Fruit fly (Drosophila melanogaster): Measurements from ENCODE around the gene Art6.

Art6 gene

DNA sequence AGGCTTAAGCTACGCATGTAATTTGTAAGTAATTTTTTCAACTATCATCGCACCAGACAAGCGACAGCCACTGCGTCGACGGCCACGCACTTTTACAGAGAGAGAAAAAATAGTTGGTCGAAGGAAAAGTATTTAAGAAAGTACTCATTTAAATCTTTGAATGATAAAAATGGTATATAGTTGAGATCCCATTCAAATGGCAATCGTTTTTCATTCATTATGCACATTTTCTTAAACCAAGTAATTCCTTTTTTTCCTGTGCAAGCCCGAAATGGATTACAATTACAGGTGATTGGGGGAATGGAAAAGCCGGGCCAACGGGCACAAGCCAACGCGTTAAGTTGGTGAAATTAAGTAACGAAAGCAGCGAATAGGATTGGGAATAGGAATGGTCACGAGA lies 6.7 kb upstream of the Art6 start (continued):
- TF ChIP-seq phol (tag; optimal IDR thresholded peaks at IDR 0.05) (peak; percentile 35), sug (tag; optimal IDR thresholded peaks at IDR 0.05) (no peak), pros (GFP tag; optimal IDR thresholded peaks at IDR 0.05) (no peak), Hmx (GFP tag; optimal IDR thresholded peaks at IDR 0.05) (no peak), Max (GFP tag; optimal IDR thresholded peaks at IDR 0.05) (no peak), bigmax (GFP tag; optimal IDR thresholded peaks at IDR 0.05) (no peak), vfl (GFP tag; optimal IDR thresholded peaks at IDR 0.05) (no peak), pfk (GFP tag; optimal IDR thresholded peaks at IDR 0.05) (no peak), odd (GFP tag; optimal IDR thresholded peaks at IDR 0.05) (no peak), Tbp (GFP tag; optimal IDR thresholded peaks at IDR 0.05) (no peak), CG10979 (tag; optimal IDR thresholded peaks at IDR 0.05) (peak; percentile 52), tin (GFP tag; optimal IDR thresholded peaks at IDR 0.05) (no peak), CG17361 (GFP tag; IDR thresholded peaks at IDR 0.05) (peak; percentile 26; the same call in 1 of the 3 replicates), CG7745 (tag; optimal IDR thresholded peaks at IDR 0.05) (no peak), Fer1 (GFP tag; optimal IDR thresholded peaks at IDR 0.05) (no peak), CG4360 (GFP tag; IDR thresholded peaks at IDR 0.05) (no peak), CG9797 (GFP tag; optimal IDR thresholded peaks at IDR 0.05) (no peak), CG6791 (GFP tag; IDR thresholded peaks at IDR 0.05; ENCODE audit: partially characterized antibody) (no peak), grn (GFP tag; optimal IDR thresholded peaks at IDR 0.05) (no peak), CrebB (tag; optimal IDR thresholded peaks at IDR 0.05) (no peak), Xbp1 (GFP tag; optimal IDR thresholded peaks at IDR 0.05) (peak; percentile 0), Mrtf (GFP tag; IDR thresholded peaks at IDR 0.05) (no peak), CG8478 (optimal IDR thresholded peaks at IDR 0.05) (no peak), ci (GFP tag; IDR thresholded peaks at IDR 0.05) (peak; percentile 72; the same call in 2 of the 3 replicates), CG2889 (GFP tag; IDR thresholded peaks at IDR 0.05) (no peak), mld (GFP tag; IDR thresholded peaks at IDR 0.05; ENCODE audit: partially characterized antibody) (no peak), Ets65A (GFP tag) (no peak), H2.0 (GFP tag; IDR thresholded peaks at IDR 0.05) (no peak), pan (optimal IDR thresholded peaks at IDR 0.05) (no peak), pan (GFP tag; optimal IDR thresholded peaks at IDR 0.05 in 1 of 2, IDR thresholded peaks at IDR 0.05 in 1 of 2) (no peak), zf30C (GFP tag; optimal IDR thresholded peaks at IDR 0.05) (no peak), CG10565 (GFP tag; optimal IDR thresholded peaks at IDR 0.05) (no peak), CG31388 (GFP tag; optimal IDR thresholded peaks at IDR 0.05) (no peak), dmrt99B (tag; optimal IDR thresholded peaks at IDR 0.05) (peak; percentile 10), Ptx1 (GFP tag; IDR thresholded peaks at IDR 0.05) (0 out of 2 replicates have a peak, but pooled peaks have one; percentile 17), CG11085 (GFP tag; IDR thresholded peaks at IDR 0.05) (no peak), zen (tag; optimal IDR thresholded peaks at IDR 0.05) (no peak), CG6254 (GFP tag; optimal IDR thresholded peaks at IDR 0.05) (no peak), CG12104 (GFP tag; optimal IDR thresholded peaks at IDR 0.05) (no peak), ftz-f1 (GFP tag; optimal IDR thresholded peaks at IDR 0.05) (no peak), bbx (GFP tag; IDR thresholded peaks at IDR 0.05; ENCODE audit: partially characterized antibody) (no peak), CG16863 (GFP tag; optimal IDR thresholded peaks at IDR 0.05) (peak; percentile 9), CoRest (tag; optimal IDR thresholded peaks at IDR 0.05) (peak; percentile 3), Blimp-1 (GFP tag; optimal IDR thresholded peaks at IDR 0.05) (peak; percentile 49), ara (GFP tag; IDR thresholded peaks at IDR 0.05) (0 out of 2 replicates have a peak, but pooled peaks have one; percentile 32), CG17186 (GFP tag; optimal IDR thresholded peaks at IDR 0.05) (no peak), CG1233 (GFP tag; optimal IDR thresholded peaks at IDR 0.05) (no peak), Nf-YC (tag; optimal IDR thresholded peaks at IDR 0.05) (no peak), CG3281 (GFP tag; optimal IDR thresholded peaks at IDR 0.05) (no peak), Chrac-16 (GFP tag; optimal IDR thresholded peaks at IDR 0.05) (peak; percentile 12), CG5953 (GFP tag; IDR thresholded peaks at IDR 0.05) (no peak), CG15601 (tag; optimal IDR thresholded peaks at IDR 0.05) (peak; percentile 3)
